Worm (Caenorhabditis elegans) whole organism, L2 larva: Measurements from ENCODE around the gene T26H8.4.

ENCODE experiments used
- R02D3.7 ChIP-seq: fragments of 150-350 bp; optimal IDR thresholded peaks from 2 replicates; lab custom pipeline; 2014; ENCODE audit warnings: missing biosample characterization, missing genetic modification characterization
- ZK546.5 ChIP-seq: sonication (generic microtip); optimal IDR thresholded peaks from 2 replicates; lab custom pipeline; 2017; ENCODE audit warnings: missing biosample characterization, missing genetic modification characterization
- alr-1 ChIP-seq: fragments of 150-350 bp; optimal IDR thresholded peaks from 2 replicates; lab custom pipeline; 2014; ENCODE audit warnings: missing biosample characterization, missing genetic modification characterization
- aly-2 ChIP-seq: fragments of 150-350 bp; optimal IDR thresholded peaks from 2 replicates; lab custom pipeline; 2014; ENCODE audit warnings: missing biosample characterization, missing genetic modification characterization
- ceh-16 ChIP-seq: fragments of 150-350 bp; optimal IDR thresholded peaks from 2 replicates; lab custom pipeline; 2014; ENCODE audit warnings: missing biosample characterization, missing genetic modification characterization
- ceh-82 ChIP-seq: fragments of 150-350 bp; optimal IDR thresholded peaks from 2 replicates; lab custom pipeline; 2014; ENCODE audit warnings: missing biosample characterization, missing genetic modification characterization
- dmd-4 ChIP-seq: sonication (generic microtip); optimal IDR thresholded peaks from 2 replicates; lab custom pipeline; 2017; ENCODE audit warnings: missing biosample characterization, missing genetic modification characterization
- egl-27 ChIP-seq: sonication (generic microtip); optimal IDR thresholded peaks from 3 replicates; lab custom pipeline; 2017; ENCODE audit warnings: missing biosample characterization, missing genetic modification reagents, missing genetic modification characterization
- elt-1 ChIP-seq: fragments of 150-350 bp; optimal IDR thresholded peaks from 2 replicates; lab custom pipeline; 2014; ENCODE audit warnings: missing biosample characterization, missing genetic modification characterization
- elt-3 ChIP-seq: sonication (generic microtip); optimal IDR thresholded peaks from 2 replicates; lab custom pipeline; 2017; ENCODE audit warnings: missing biosample characterization, missing genetic modification characterization
- fos-1 ChIP-seq: fragments of 150-350 bp; optimal IDR thresholded peaks from 2 replicates; lab custom pipeline; 2014; ENCODE audit warnings: missing biosample characterization, missing genetic modification characterization
- gmeb-1 ChIP-seq: fragments of 150-350 bp; optimal IDR thresholded peaks from 2 replicates; lab custom pipeline; 2014; ENCODE audit warnings: missing biosample characterization, missing genetic modification characterization
- lin-11 ChIP-seq: fragments of 150-350 bp; sonication (generic microtip); optimal IDR thresholded peaks from 2 replicates; lab custom pipeline; 2014; ENCODE audit warnings: missing biosample characterization, missing genetic modification characterization, inconsistent platforms, mixed read lengths
- lin-39 ChIP-seq: fragments of 150-350 bp; optimal IDR thresholded peaks from 2 replicates; lab custom pipeline; 2014; ENCODE audit warnings: missing biosample characterization, missing genetic modification reagents, missing genetic modification characterization
- lsy-2 ChIP-seq, 2 experiments: fragments of 150-350 bp in 1 of 2; sonication (generic microtip) in 1 of 2; optimal IDR thresholded peaks; 2 replicates each; lab custom pipeline; 2014 to 2017; ENCODE audit warnings: missing biosample characterization in 2 of 2, missing genetic modification characterization in 2 of 2
- mab-5 ChIP-seq: fragments of 150-350 bp; optimal IDR thresholded peaks from 2 replicates; lab custom pipeline; 2014; ENCODE audit warnings: missing biosample characterization, missing genetic modification characterization
- mbf-1 ChIP-seq: sonication (generic microtip); optimal IDR thresholded peaks from 2 replicates; lab custom pipeline; 2017; ENCODE audit warnings: missing biosample characterization, missing genetic modification characterization
- mdl-1 ChIP-seq, 2 experiments: fragments of 150-350 bp in 1 of 2; sonication (generic microtip) in 1 of 2; optimal IDR thresholded peaks; 2 replicates each; lab custom pipeline; 2017; ENCODE audit warnings: missing biosample characterization in 2 of 2, missing genetic modification characterization in 2 of 2
- nhr-10 ChIP-seq: sonication (generic microtip); optimal IDR thresholded peaks from 2 replicates; lab custom pipeline; 2017; ENCODE audit warnings: missing biosample characterization, missing genetic modification characterization
- nhr-11 ChIP-seq: fragments of 150-350 bp; optimal IDR thresholded peaks from 2 replicates; lab custom pipeline; 2014; ENCODE audit warnings: missing biosample characterization, missing genetic modification characterization
- nhr-12 ChIP-seq: fragments of 150-350 bp; optimal IDR thresholded peaks from 2 replicates; lab custom pipeline; 2014; ENCODE audit warnings: missing biosample characterization, missing genetic modification characterization
- nhr-23 ChIP-seq: fragments of 150-350 bp; optimal IDR thresholded peaks from 2 replicates; lab custom pipeline; 2014; ENCODE audit warnings: missing biosample characterization, missing genetic modification reagents, missing genetic modification characterization
- nhr-237 ChIP-seq: fragments of 150-350 bp; optimal IDR thresholded peaks from 2 replicates; lab custom pipeline; 2014; ENCODE audit warnings: missing biosample characterization, missing genetic modification characterization
- nhr-25 ChIP-seq: fragments of 150-350 bp; sonication (generic microtip); optimal IDR thresholded peaks from 3 replicates; lab custom pipeline; 2014; ENCODE audit warnings: missing biosample characterization, missing genetic modification characterization
- nhr-77 ChIP-seq: fragments of 150-350 bp; optimal IDR thresholded peaks from 2 replicates; lab custom pipeline; 2014; ENCODE audit warnings: missing biosample characterization, missing genetic modification characterization
- peb-1 ChIP-seq: fragments of 150-350 bp; optimal IDR thresholded peaks from 2 replicates; lab custom pipeline; 2014; ENCODE audit warnings: missing biosample characterization, missing genetic modification characterization
- sem-4 ChIP-seq: fragments of 150-350 bp; optimal IDR thresholded peaks from 2 replicates; lab custom pipeline; 2014; ENCODE audit warnings: missing biosample characterization, missing genetic modification reagents, missing genetic modification characterization
- skn-1 ChIP-seq: sonication (generic microtip); optimal IDR thresholded peaks from 2 replicates; lab custom pipeline; 2017; ENCODE audit warnings: missing biosample characterization, missing genetic modification characterization
- sma-3 ChIP-seq: sonication (generic microtip); optimal IDR thresholded peaks from 2 replicates; lab custom pipeline; 2016; ENCODE audit warnings: missing genetic modification reagents, missing genetic modification characterization, missing compliant biosample characterization
- sma-9 ChIP-seq, 2 experiments: fragments of 150-350 bp in 1 of 2; sonication (generic microtip) in 1 of 2; optimal IDR thresholded peaks; 2 replicates each; lab custom pipeline; 2014 to 2016; ENCODE audit warnings: missing genetic modification characterization in 2 of 2, mild to moderate bottlenecking in 1 of 2, missing biosample characterization in 1 of 2, missing compliant biosample characterization in 1 of 2, missing genetic modification reagents in 1 of 2, moderate library complexity in 1 of 2
- unc-39 ChIP-seq: fragments of 150-350 bp; optimal IDR thresholded peaks from 2 replicates; lab custom pipeline; 2014; ENCODE audit warnings: missing biosample characterization, missing genetic modification characterization
- unc-55 ChIP-seq: fragments of 150-350 bp; sonication (generic microtip); optimal IDR thresholded peaks from 3 replicates; lab custom pipeline; 2014; ENCODE audit warnings: missing biosample characterization, missing genetic modification reagents, missing genetic modification characterization
- unc-62 ChIP-seq: fragments of 150-350 bp; optimal IDR thresholded peaks from 2 replicates; lab custom pipeline; 2014; ENCODE audit warnings: missing biosample characterization, missing genetic modification reagents, missing genetic modification characterization
- ztf-1 ChIP-seq: fragments of 200-800 bp; sonication (Bioruptor generic); conservative IDR thresholded peaks from 2 replicates; pipeline ENCODE4 v1.3.6; 2022; ENCODE audit warnings: missing genetic modification characterization, missing compliant biosample characterization
- ztf-11 ChIP-seq: sonication (generic microtip); optimal IDR thresholded peaks from 2 replicates; lab custom pipeline; 2017; ENCODE audit warnings: missing biosample characterization, missing genetic modification characterization
- ztf-4 ChIP-seq: fragments of 150-350 bp; optimal IDR thresholded peaks from 2 replicates; lab custom pipeline; 2014; ENCODE audit warnings: missing biosample characterization, missing genetic modification characterization

The T26H8.4 gene

DNA sequence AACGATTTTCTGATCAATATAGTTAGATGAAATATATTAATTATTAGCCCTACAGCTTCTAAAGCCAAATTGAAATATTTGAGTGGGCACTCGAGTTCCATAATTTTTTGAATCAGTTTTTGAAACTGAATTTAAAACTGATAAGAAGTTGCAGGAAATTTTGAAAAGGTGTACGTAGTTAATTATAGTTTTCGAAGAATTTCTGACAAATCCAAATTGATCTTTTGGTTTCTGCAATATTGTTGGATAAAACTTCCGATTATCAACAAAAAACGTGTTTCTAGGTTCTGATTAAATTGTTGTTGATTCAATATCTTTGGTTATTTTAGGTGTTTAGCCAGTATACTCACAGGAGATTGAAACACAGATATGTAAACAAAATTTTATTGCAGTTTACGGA, at the start of gene T26H8.4:
Gene T26H8.4, minus strand, starts transcription at position 101 of the 400 bp plus-strand sequence.
- TF ChIP-seq skn-1 (tag; lab: Kevin White, UChicago), result no peak
- TF ChIP-seq egl-27 (tag; lab: Kevin White, UChicago), result no peak
- no peak for TF ChIP-seq sem-4
- TF ChIP-seq nhr-77 (tag; lab: Kevin White, UChicago), result no peak
- TF ChIP-seq ztf-4 (tag; lab: Kevin White, UChicago), result no peak
- no peak for TF ChIP-seq aly-2 (tag; lab: Kevin White, UChicago)
- no peak for TF ChIP-seq lin-39
- TF ChIP-seq elt-3 (tag; lab: Kevin White, UChicago), result no peak
- no peak for TF ChIP-seq peb-1 (tag; lab: Kevin White, UChicago)
- TF ChIP-seq lsy-2 (tag; optimal IDR thresholded peaks at IDR 0.05; lab: Kevin White, UChicago), result no peak
- TF ChIP-seq unc-55 (GFP tag; lab: Kevin White, UChicago), result no peak
- no peak for TF ChIP-seq lin-11 (tag; lab: Kevin White, UChicago)
- TF ChIP-seq ceh-16 (tag; lab: Kevin White, UChicago), result no peak
- TF ChIP-seq, all 48 proteins: peak for 0

DNA sequence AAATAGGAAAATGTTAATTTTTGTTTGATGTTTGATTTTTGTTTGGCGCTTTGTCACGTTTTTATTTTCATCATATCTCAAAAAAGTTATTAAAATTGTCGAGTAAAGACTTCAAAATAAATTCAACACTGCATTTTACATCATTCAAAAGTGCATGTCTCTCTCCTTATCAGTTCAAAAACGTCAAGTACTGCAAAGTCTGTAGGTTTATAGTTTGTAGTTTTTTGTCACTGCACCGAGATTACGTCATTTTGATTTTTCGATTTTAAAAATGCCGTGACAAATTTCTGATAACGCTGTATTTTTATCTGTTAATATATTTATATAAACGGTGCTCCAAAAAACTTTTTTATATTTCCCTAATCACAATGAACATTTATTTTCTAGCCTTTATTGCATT, 48.0 kb upstream of the T26H8.4 start, which contains the start of gene C29F3.7:
Gene C29F3.7, plus strand, starts transcription at position 254 of the 400 bp plus-strand sequence.
- TF ChIP-seq nhr-25 (tag; lab: Kevin White, UChicago) (no peak), fos-1 (tag; lab: Kevin White, UChicago) (peak; percentile 97), nhr-12 (no peak), nhr-23 (tag; lab: Kevin White, UChicago) (no peak), unc-55 (GFP tag; lab: Kevin White, UChicago) (no peak), elt-3 (tag; lab: Kevin White, UChicago) (no peak), nhr-237 (tag; lab: Kevin White, UChicago) (no peak), gmeb-1 (peak; percentile 44), ztf-4 (tag; lab: Kevin White, UChicago) (no peak), mdl-1 (tag; optimal IDR thresholded peaks at IDR 0.05; lab: Kevin White, UChicago) (no peak), alr-1 (tag; lab: Kevin White, UChicago) (no peak), sma-9 (GFP tag; optimal IDR thresholded peaks at IDR 0.05; lab: Kevin White, UChicago) (peak; percentile 87), sma-9 (tag; optimal IDR thresholded peaks at IDR 0.05; lab: Kevin White, UChicago) (no peak), elt-1 (no peak)

DNA sequence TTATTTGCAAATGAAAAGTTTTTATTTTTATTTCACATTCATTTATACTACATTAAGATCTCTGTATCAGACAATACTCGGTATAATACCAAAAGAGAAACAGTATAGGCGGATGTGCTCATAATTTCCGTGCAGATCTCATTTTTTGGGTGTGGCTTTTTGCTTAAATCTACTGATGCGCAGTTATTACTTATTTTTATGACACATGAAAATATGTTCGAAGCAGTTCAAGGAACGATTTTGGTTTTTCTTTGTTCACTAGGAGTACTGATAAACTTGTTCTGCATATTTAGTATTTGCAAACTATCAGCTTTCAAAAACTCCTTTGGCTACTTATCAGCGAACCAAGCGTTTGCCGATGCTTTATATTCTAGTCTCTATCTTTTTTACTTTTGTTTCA, 45.7 kb upstream of the T26H8.4 start, which contains the start of gene srx-58:
Gene srx-58, plus strand, starts transcription at position 301 of the 400 bp plus-strand sequence.
- TF ChIP-seq nhr-237 (tag; lab: Kevin White, UChicago), result no peak
- TF ChIP-seq alr-1 (tag; lab: Kevin White, UChicago), result no peak
- TF ChIP-seq lsy-2 (tag; optimal IDR thresholded peaks at IDR 0.05; lab: Kevin White, UChicago), result no peak
- TF ChIP-seq ceh-82, result no peak
- no peak for TF ChIP-seq sma-9 (GFP tag; optimal IDR thresholded peaks at IDR 0.05; lab: Kevin White, UChicago)
- no peak for TF ChIP-seq sma-9 (tag; optimal IDR thresholded peaks at IDR 0.05; lab: Kevin White, UChicago)
- no peak for TF ChIP-seq unc-62
- TF ChIP-seq elt-3 (tag; lab: Kevin White, UChicago), result no peak
- no peak for TF ChIP-seq nhr-25 (tag; lab: Kevin White, UChicago)

DNA sequence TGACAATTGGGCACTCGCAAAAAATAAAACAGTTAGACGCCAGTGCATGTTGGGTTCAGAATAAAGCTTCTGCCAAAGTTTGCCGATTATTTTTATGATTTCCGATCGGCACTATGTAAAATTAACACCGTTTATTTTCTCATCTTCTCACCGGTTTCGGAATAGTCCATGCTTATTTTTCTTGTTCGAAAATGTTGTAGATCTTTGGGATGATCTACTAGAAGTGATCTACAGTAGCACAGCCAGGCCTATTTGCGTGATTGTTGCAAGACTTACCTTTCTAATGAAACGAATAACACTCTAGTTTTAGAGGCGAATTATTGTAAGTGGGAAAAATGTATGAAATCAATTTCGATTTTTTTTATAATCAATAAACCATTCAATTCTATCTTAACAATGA, 44.0 kb upstream of the T26H8.4 start, which contains the start of gene clec-231:
Gene clec-231, minus strand, starts transcription at position 101 of the 400 bp plus-strand sequence.
- no peak for TF ChIP-seq ztf-4 (tag; lab: Kevin White, UChicago)
- TF ChIP-seq mab-5 (tag; lab: Kevin White, UChicago), result no peak
- no peak for TF ChIP-seq mbf-1 (tag; lab: Kevin White, UChicago)
- TF ChIP-seq lin-11 (tag; lab: Kevin White, UChicago), result no peak
- no peak for TF ChIP-seq sma-9 (GFP tag; optimal IDR thresholded peaks at IDR 0.05; lab: Kevin White, UChicago)
- no peak for TF ChIP-seq sma-9 (tag; optimal IDR thresholded peaks at IDR 0.05; lab: Kevin White, UChicago)
- TF ChIP-seq unc-39 (tag; lab: Kevin White, UChicago), result no peak
- TF ChIP-seq alr-1 (tag; lab: Kevin White, UChicago), result no peak
- TF ChIP-seq nhr-11 (tag; lab: Kevin White, UChicago), result no peak
- no peak for TF ChIP-seq unc-62
- no peak for TF ChIP-seq sma-3 (GFP tag; lab: Kevin White, UChicago)
- no peak for TF ChIP-seq gmeb-1
- TF ChIP-seq dmd-4 (tag; lab: Kevin White, UChicago), result no peak
- TF ChIP-seq egl-27 (tag; lab: Kevin White, UChicago), result no peak
- no peak for TF ChIP-seq ZK546.5
- TF ChIP-seq ceh-82, result no peak
- no peak for TF ChIP-seq R02D3.7 (tag; lab: Kevin White, UChicago)
- TF ChIP-seq ztf-1 (GFP tag; lab: Robert Waterston, UW), result no peak
- no peak for TF ChIP-seq ztf-11 (tag; lab: Kevin White, UChicago)
- TF ChIP-seq elt-1, result no peak
- no peak for TF ChIP-seq nhr-10
- TF ChIP-seq, all 48 proteins: peak for 0
